Worm (Caenorhabditis elegans) whole organism, L3 larva: ENCODE results near the gene pals-34.

ENCODE experiments used
- R02D3.7 ChIP-seq: fragments of 150-350 bp; optimal IDR thresholded peaks from 2 replicates; lab custom pipeline; 2014; ENCODE audit warnings: missing biosample characterization, missing genetic modification characterization
- ZK546.5 ChIP-seq: sonication (generic microtip); optimal IDR thresholded peaks from 2 replicates; lab custom pipeline; 2017; ENCODE audit warnings: missing biosample characterization, missing genetic modification characterization
- aly-2 ChIP-seq: fragments of 150-350 bp; optimal IDR thresholded peaks from 2 replicates; lab custom pipeline; 2014; ENCODE audit warnings: missing biosample characterization, missing genetic modification characterization
- ama-1 ChIP-seq: fragments of 150-350 bp; optimal IDR thresholded peaks from 2 replicates; lab custom pipeline; 2018
- ceh-16 ChIP-seq: sonication (generic microtip); optimal IDR thresholded peaks from 2 replicates; lab custom pipeline; 2017; ENCODE audit warnings: missing biosample characterization, missing genetic modification characterization
- ceh-28 ChIP-seq: fragments of 150-350 bp; optimal IDR thresholded peaks from 2 replicates; lab custom pipeline; 2014; ENCODE audit warnings: missing biosample characterization, missing genetic modification reagents, missing genetic modification characterization
- ceh-82 ChIP-seq: fragments of 150-350 bp; optimal IDR thresholded peaks from 2 replicates; lab custom pipeline; 2014; ENCODE audit warnings: missing biosample characterization, missing genetic modification characterization
- ceh-9 ChIP-seq: sonication (generic microtip); optimal IDR thresholded peaks from 2 replicates; lab custom pipeline; 2018; ENCODE audit warnings: missing biosample characterization, missing genetic modification characterization
- daf-12 ChIP-seq: fragments of 150-350 bp; optimal IDR thresholded peaks from 2 replicates; lab custom pipeline; 2014; ENCODE audit warnings: missing biosample characterization, missing genetic modification reagents, missing genetic modification characterization
- egl-27 ChIP-seq: sonication (generic microtip); optimal IDR thresholded peaks from 4 replicates; lab custom pipeline; 2017; ENCODE audit warnings: missing biosample characterization, missing genetic modification reagents, missing genetic modification characterization
- egl-5 ChIP-seq: fragments of 150-350 bp; optimal IDR thresholded peaks from 2 replicates; lab custom pipeline; 2017; ENCODE audit warnings: missing biosample characterization, missing genetic modification reagents, missing genetic modification characterization, inconsistent platforms
- elt-1 ChIP-seq: fragments of 150-350 bp; optimal IDR thresholded peaks from 2 replicates; lab custom pipeline; 2014; ENCODE audit warnings: missing biosample characterization, missing genetic modification characterization
- elt-2 ChIP-seq: sonication (generic microtip); optimal IDR thresholded peaks from 2 replicates; lab custom pipeline; 2016; ENCODE audit warnings: missing genetic modification reagents, mild to moderate bottlenecking, missing genetic modification characterization, missing compliant biosample characterization
- elt-3 ChIP-seq, 3 experiments: fragments of 150-350 bp in 1 of 3; sonication (generic microtip) in 2 of 3; optimal IDR thresholded peaks; 2 replicates in 2 of 3; 4 replicates in 1 of 3; lab custom pipeline; 2014 to 2017; ENCODE audit warnings: missing biosample characterization in 3 of 3, missing genetic modification characterization in 3 of 3
- eor-1 ChIP-seq, 2 experiments: fragments of 150-350 bp; optimal IDR thresholded peaks; 2 replicates each; lab custom pipeline; 2014 to 2018; ENCODE audit warnings: missing biosample characterization in 2 of 2, missing genetic modification characterization in 2 of 2
- fkh-10 ChIP-seq: sonication (generic microtip); optimal IDR thresholded peaks from 2 replicates; lab custom pipeline; 2017; ENCODE audit warnings: missing biosample characterization, missing genetic modification reagents, missing genetic modification characterization
- fkh-2 ChIP-seq: fragments of 150-350 bp; optimal IDR thresholded peaks from 2 replicates; lab custom pipeline; 2014; ENCODE audit warnings: missing biosample characterization, missing genetic modification reagents, missing genetic modification characterization
- fos-1 ChIP-seq: fragments of 150-350 bp; optimal IDR thresholded peaks from 2 replicates; lab custom pipeline; 2014; ENCODE audit warnings: missing biosample characterization, missing genetic modification characterization
- hmg-11 ChIP-seq: sonication (generic microtip); optimal IDR thresholded peaks from 2 replicates; lab custom pipeline; 2016; ENCODE audit warnings: missing genetic modification characterization, missing compliant biosample characterization
- jun-1 ChIP-seq: fragments of 150-350 bp; optimal IDR thresholded peaks from 2 replicates; lab custom pipeline; 2014; ENCODE audit warnings: missing biosample characterization, missing genetic modification reagents, missing genetic modification characterization
- lin-15B ChIP-seq: fragments of 150-350 bp; optimal IDR thresholded peaks from 2 replicates; lab custom pipeline; 2014; ENCODE audit warnings: missing biosample characterization, missing genetic modification characterization
- lin-39 ChIP-seq: fragments of 150-350 bp; optimal IDR thresholded peaks from 2 replicates; lab custom pipeline; 2018; ENCODE audit warnings: missing biosample characterization, missing genetic modification reagents, missing genetic modification characterization
- lsy-12 ChIP-seq: sonication (generic microtip); optimal IDR thresholded peaks from 2 replicates; lab custom pipeline; 2016; ENCODE audit warnings: mild to moderate bottlenecking, missing genetic modification characterization, missing compliant biosample characterization
- mdl-1 ChIP-seq: fragments of 150-350 bp; optimal IDR thresholded peaks from 2 replicates; lab custom pipeline; 2014; ENCODE audit warnings: missing biosample characterization, missing genetic modification characterization
- mml-1 ChIP-seq: fragments of 150-350 bp; sonication (generic microtip); optimal IDR thresholded peaks from 3 replicates; lab custom pipeline; 2014; ENCODE audit warnings: missing biosample characterization, missing genetic modification characterization
- nfya-1 ChIP-seq: sonication (generic microtip); optimal IDR thresholded peaks from 2 replicates; lab custom pipeline; 2017; ENCODE audit warnings: missing genetic modification characterization, mild to moderate bottlenecking, missing compliant biosample characterization, antibody characterized with exemption, moderate library complexity; ENCODE audit not compliant: insufficient read depth
- nhr-23 ChIP-seq: fragments of 150-350 bp; optimal IDR thresholded peaks from 2 replicates; lab custom pipeline; 2014; ENCODE audit warnings: missing biosample characterization, missing genetic modification reagents, missing genetic modification characterization
- nhr-25 ChIP-seq: sonication (generic microtip); optimal IDR thresholded peaks from 2 replicates; lab custom pipeline; 2017; ENCODE audit warnings: missing biosample characterization, missing genetic modification characterization
- nhr-28 ChIP-seq: fragments of 150-350 bp; optimal IDR thresholded peaks from 2 replicates; lab custom pipeline; 2014; ENCODE audit warnings: missing biosample characterization, missing genetic modification characterization
- nhr-43 ChIP-seq: sonication (generic microtip); optimal IDR thresholded peaks from 2 replicates; lab custom pipeline; 2016; ENCODE audit warnings: mild to moderate bottlenecking, missing genetic modification characterization, missing compliant biosample characterization; ENCODE audit not compliant: poor library complexity, severe bottlenecking
- nhr-67 ChIP-seq: fragments of 150-350 bp; optimal IDR thresholded peaks from 2 replicates; lab custom pipeline; 2014; ENCODE audit warnings: missing biosample characterization, missing genetic modification characterization
- nhr-77 ChIP-seq: fragments of 150-350 bp; optimal IDR thresholded peaks from 2 replicates; lab custom pipeline; 2014; ENCODE audit warnings: missing biosample characterization, missing genetic modification characterization
- pha-4 ChIP-seq: fragments of 150-350 bp; optimal IDR thresholded peaks from 2 replicates; lab custom pipeline; 2014; ENCODE audit warnings: missing biosample characterization, missing genetic modification reagents, missing genetic modification characterization
- pqm-1 ChIP-seq: fragments of 150-350 bp; optimal IDR thresholded peaks from 2 replicates; lab custom pipeline; 2017; ENCODE audit warnings: missing biosample characterization, missing genetic modification characterization, inconsistent platforms
- sea-2 ChIP-seq: fragments of 150-350 bp; sonication (generic microtip); optimal IDR thresholded peaks from 4 replicates; lab custom pipeline; 2014; ENCODE audit warnings: missing biosample characterization, missing genetic modification reagents, missing genetic modification characterization
- skn-1 ChIP-seq: fragments of 150-350 bp; optimal IDR thresholded peaks from 2 replicates; lab custom pipeline; 2014; ENCODE audit warnings: missing biosample characterization, missing genetic modification characterization
- snpc-4 ChIP-seq: fragments of 150-350 bp; optimal IDR thresholded peaks from 2 replicates; lab custom pipeline; 2014; ENCODE audit warnings: missing biosample characterization, missing genetic modification characterization
- unc-39 ChIP-seq: sonication (generic microtip); optimal IDR thresholded peaks from 4 replicates; lab custom pipeline; 2017; ENCODE audit warnings: missing biosample characterization, missing genetic modification characterization
- unc-62 ChIP-seq: fragments of 150-350 bp; sonication (generic microtip); optimal IDR thresholded peaks from 4 replicates; lab custom pipeline; 2014; ENCODE audit warnings: missing biosample characterization, missing genetic modification reagents, missing genetic modification characterization
- ztf-11 ChIP-seq: fragments of 150-350 bp; optimal IDR thresholded peaks from 2 replicates; lab custom pipeline; 2014; ENCODE audit warnings: missing biosample characterization, missing genetic modification characterization
- ztf-4 ChIP-seq: fragments of 150-350 bp; optimal IDR thresholded peaks from 2 replicates; lab custom pipeline; 2014; ENCODE audit warnings: missing biosample characterization, missing genetic modification characterization

Gene pals-34

ce11 chrV:7980370-7980987 lies 24.2 kb upstream of the pals-34 start:
- no peak for TF ChIP-seq ztf-4 (tag; lab: Kevin White, UChicago)
- TF ChIP-seq fos-1 (tag; lab: Kevin White, UChicago), result no peak
- TF ChIP-seq lin-39, result peak; percentile 77
- TF ChIP-seq snpc-4, result peak; percentile 43
- TF ChIP-seq nfya-1 (tag; lab: Kevin White, UChicago), result peak; percentile 56
- TF ChIP-seq ceh-16 (tag; lab: Kevin White, UChicago), result no peak
- peak; percentile 30 for TF ChIP-seq lin-15B (tag; lab: Kevin White, UChicago)
- TF ChIP-seq elt-1, result peak; percentile 43
- TF ChIP-seq ZK546.5, result no peak
- TF ChIP-seq fkh-10, result peak; percentile 34

ce11 chrV:7978798-7979197 lies 22.5 kb upstream of the pals-34 start:
- TF ChIP-seq ZK546.5 (no peak), nhr-23 (tag; lab: Kevin White, UChicago) (peak; percentile 55), fkh-2 (no peak), unc-39 (tag; lab: Kevin White, UChicago) (no peak), ama-1 (lab: Kevin White, UChicago) (no peak), pqm-1 (tag; lab: Kevin White, UChicago) (peak; percentile 12), nhr-43 (tag; lab: Kevin White, UChicago) (no peak), sea-2 (GFP tag; lab: Kevin White, UChicago) (no peak), daf-12 (tag; lab: Kevin White, UChicago) (no peak), aly-2 (tag; lab: Kevin White, UChicago) (no peak), hmg-11 (peak; percentile 32), egl-27 (tag; lab: Kevin White, UChicago) (no peak), lin-15B (tag; lab: Kevin White, UChicago) (peak; percentile 14), elt-2 (peak; percentile 31), lin-39 (peak; percentile 1), nfya-1 (tag; lab: Kevin White, UChicago) (peak; percentile 32), ztf-11 (tag; lab: Kevin White, UChicago) (no peak), nhr-77 (tag; lab: Kevin White, UChicago) (no peak), pha-4 (tag; lab: Kevin White, UChicago) (peak; percentile 73), mdl-1 (tag; lab: Kevin White, UChicago) (no peak), ceh-82 (tag; lab: Kevin White, UChicago) (no peak), elt-3 (tag; optimal IDR thresholded peaks at IDR 0.05; lab: Kevin White, UChicago) (no peak), ztf-4 (tag; lab: Kevin White, UChicago) (no peak), ceh-28 (tag; lab: Kevin White, UChicago) (peak; percentile 45), nhr-25 (tag; lab: Kevin White, UChicago) (peak; percentile 93), mml-1 (tag; lab: Kevin White, UChicago) (no peak), unc-62 (GFP tag; lab: Kevin White, UChicago) (no peak), skn-1 (tag; lab: Kevin White, UChicago) (no peak), ceh-16 (tag; lab: Kevin White, UChicago) (no peak), nhr-28 (tag; lab: Kevin White, UChicago) (no peak), snpc-4 (no peak), fkh-10 (no peak), R02D3.7 (no peak), eor-1 (tag; optimal IDR thresholded peaks at IDR 0.05; lab: Kevin White, UChicago) (no peak), egl-5 (tag; lab: Kevin White, UChicago) (no peak), jun-1 (no peak), elt-1 (no peak)
- TF ChIP-seq, all 47 proteins: peak for 10

DNA sequence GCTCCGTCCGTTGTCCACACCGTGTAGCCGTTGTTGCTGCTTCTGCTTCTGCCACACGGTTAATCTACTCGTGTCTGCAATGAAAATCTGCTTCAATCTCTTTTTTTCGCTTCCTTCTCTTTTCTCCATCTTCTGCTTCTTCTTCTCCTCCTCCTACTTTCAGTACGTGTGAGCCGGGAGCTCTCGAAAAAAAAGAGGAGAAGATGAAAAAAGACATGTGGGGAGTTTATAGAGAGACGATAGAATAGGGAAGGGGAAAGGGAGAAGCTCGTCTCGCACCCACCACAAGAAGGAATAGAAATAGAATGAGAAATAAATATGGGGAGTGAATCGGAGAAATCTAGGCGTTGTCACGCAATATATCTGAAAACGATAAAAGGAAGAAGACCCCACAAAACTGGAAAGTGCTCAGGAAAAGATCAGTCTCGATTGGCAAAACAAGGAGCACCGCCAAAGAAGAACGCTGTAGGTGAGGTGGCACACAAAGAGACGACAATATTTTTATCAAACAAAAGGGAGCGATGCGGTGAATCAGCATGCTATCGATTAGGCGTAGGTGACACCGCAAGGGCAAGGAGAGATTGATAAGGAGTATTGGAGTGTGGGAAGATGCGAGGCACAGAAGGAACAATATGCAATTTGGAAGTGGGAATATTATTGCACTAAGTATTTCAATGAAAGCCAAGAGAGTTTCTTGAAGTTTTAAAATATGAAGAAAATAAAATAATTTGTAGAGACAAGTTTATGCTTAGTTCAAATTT lies 21.6 kb upstream of the pals-34 start, which contains the start of gene let-413:
Gene let-413 (minus strand): TSS at position 76 of the 761 bp plus-strand sequence.
- no peak for TF ChIP-seq ztf-11 (tag; lab: Kevin White, UChicago)
- TF ChIP-seq elt-2, result peak; percentile 62
- TF ChIP-seq aly-2 (tag; lab: Kevin White, UChicago), result no peak
- TF ChIP-seq ceh-82 (tag; lab: Kevin White, UChicago), result no peak
- peak; percentile 25 for TF ChIP-seq nfya-1 (tag; lab: Kevin White, UChicago)
- TF ChIP-seq ceh-9 (tag; lab: Kevin White, UChicago), result no peak
- TF ChIP-seq ceh-28 (tag; lab: Kevin White, UChicago), result no peak
- peak; percentile 67 for TF ChIP-seq pqm-1 (tag; lab: Kevin White, UChicago)
- no peak for TF ChIP-seq skn-1 (tag; lab: Kevin White, UChicago)
- no peak for TF ChIP-seq nhr-23 (tag; lab: Kevin White, UChicago)
- peak; percentile 47 for TF ChIP-seq pha-4 (tag; lab: Kevin White, UChicago)
- no peak for TF ChIP-seq nhr-43 (tag; lab: Kevin White, UChicago)
- TF ChIP-seq nhr-67 (tag; lab: Kevin White, UChicago), result no peak
- no peak for TF ChIP-seq jun-1
- TF ChIP-seq fkh-2, result no peak
- TF ChIP-seq lsy-12, result no peak
- no peak for TF ChIP-seq ztf-4 (tag; lab: Kevin White, UChicago)
- TF ChIP-seq mml-1 (tag; lab: Kevin White, UChicago), result no peak
